Fruit fly (Drosophila melanogaster) whole organism, embryonic: ENCODE measurements around the gene Snapin.

Source experiments
- Atf6 ChIP-seq: fragments of 200-800 bp; sonication (Bioruptor generic); IDR thresholded peaks from 2 replicates; pipeline ENCODE4 v1.3.6; 2022; ENCODE audit warnings: missing biosample characterization, missing genetic modification characterization
- BtbVII ChIP-seq: fragments of 200-800 bp; sonication (Bioruptor generic); optimal IDR thresholded peaks from 3 replicates; lab custom pipeline; 2017; ENCODE audit warnings: missing biosample characterization, mild to moderate bottlenecking, missing genetic modification characterization
- CG10267 ChIP-seq: fragments of 200-800 bp; sonication (Bioruptor generic); optimal IDR thresholded peaks from 2 replicates; lab custom pipeline; 2018; ENCODE audit warnings: missing biosample characterization, mild to moderate bottlenecking, missing genetic modification characterization, moderate library complexity
- CG11085 ChIP-seq: fragments of 200-800 bp; sonication (Bioruptor generic); IDR thresholded peaks from 2 replicates; pipeline ENCODE4 v1.3.6; 2022; ENCODE audit warnings: missing biosample characterization, missing genetic modification characterization
- CG11695 ChIP-seq: fragments of 200-800 bp; sonication (Bioruptor generic); IDR thresholded peaks from 3 replicates; pipeline ENCODE4 v1.3.6; 2022; ENCODE audit warnings: missing biosample characterization, missing genetic modification characterization
- CG11696 ChIP-seq: fragments of 200-800 bp; sonication (Bioruptor generic); IDR thresholded peaks from 2 replicates; pipeline ENCODE4 v1.3.6; 2022; ENCODE audit warnings: missing biosample characterization, missing genetic modification characterization
- CG12155 ChIP-seq: fragments of 200-800 bp; sonication (Bioruptor generic); optimal IDR thresholded peaks from 3 replicates; lab custom pipeline; 2016; ENCODE audit warnings: missing biosample characterization, missing genetic modification characterization
- CG14667 ChIP-seq: fragments of 200-800 bp; sonication (Bioruptor generic); IDR thresholded peaks from 2 replicates; pipeline ENCODE4 v1.3.6; 2022; ENCODE audit warnings: missing biosample characterization, missing genetic modification characterization
- CG14710 ChIP-seq: fragments of 200-800 bp; sonication (Bioruptor generic); optimal IDR thresholded peaks from 3 replicates; lab custom pipeline; 2019; ENCODE audit warnings: missing biosample characterization, mild to moderate bottlenecking, missing genetic modification characterization, moderate library complexity
- CG17361 ChIP-seq: fragments of 200-800 bp; sonication (Bioruptor generic); IDR thresholded peaks from 3 replicates; pipeline ENCODE4 v1.3.6; 2022; ENCODE audit warnings: missing biosample characterization, missing genetic modification characterization
- CG17912 ChIP-seq: fragments of 200-800 bp; sonication (Bioruptor generic); optimal IDR thresholded peaks from 2 replicates; lab custom pipeline; 2018; ENCODE audit warnings: missing biosample characterization, mild to moderate bottlenecking, missing genetic modification characterization
- CG2199 ChIP-seq: fragments of 200-800 bp; sonication (Bioruptor generic); IDR thresholded peaks from 3 replicates; pipeline ENCODE4 v1.3.6; 2022; ENCODE audit warnings: missing biosample characterization, missing genetic modification characterization
- CG2889 ChIP-seq: fragments of 200-800 bp; sonication (Bioruptor generic); IDR thresholded peaks from 3 replicates; pipeline ENCODE4 v1.3.6; 2022; ENCODE audit warnings: missing biosample characterization, missing genetic modification characterization
- CG3838 ChIP-seq: fragments of 200-800 bp; sonication (Bioruptor generic); optimal IDR thresholded peaks from 3 replicates; lab custom pipeline; 2016; ENCODE audit warnings: missing biosample characterization, missing genetic modification characterization
- CG42726 ChIP-seq: fragments of 200-800 bp; sonication (Bioruptor generic); IDR thresholded peaks from 2 replicates; pipeline ENCODE4 v1.3.6; 2022; ENCODE audit warnings: missing biosample characterization, missing genetic modification characterization; ENCODE audit not compliant: partially characterized antibody
- CG4282 ChIP-seq: fragments of 200-800 bp; sonication (Bioruptor generic); optimal IDR thresholded peaks from 2 replicates; lab custom pipeline; 2016; ENCODE audit warnings: missing biosample characterization, missing genetic modification characterization
- CG4820 ChIP-seq: fragments of 200-800 bp; sonication (Bioruptor generic); optimal IDR thresholded peaks from 3 replicates; lab custom pipeline; 2016; ENCODE audit warnings: missing biosample characterization, missing genetic modification characterization
- CG6765 ChIP-seq: fragments of 200-800 bp; sonication (Bioruptor generic); optimal IDR thresholded peaks from 3 replicates; lab custom pipeline; 2017; ENCODE audit warnings: missing biosample characterization, mild to moderate bottlenecking, missing genetic modification characterization
- CG8089 ChIP-seq: fragments of 200-800 bp; sonication (Bioruptor generic); optimal IDR thresholded peaks from 3 replicates; lab custom pipeline; 2016; ENCODE audit warnings: missing biosample characterization, missing genetic modification characterization
- CTCF ChIP-seq: fragments of 200-800 bp; sonication (Bioruptor generic); optimal IDR thresholded peaks from 2 replicates; lab custom pipeline; 2017; ENCODE audit warnings: missing biosample characterization, mild to moderate bottlenecking, missing genetic modification characterization, moderate library complexity
- Doc3 ChIP-seq: fragments of 200-800 bp; sonication (Bioruptor generic); IDR thresholded peaks from 3 replicates; pipeline ENCODE4 v1.3.6; 2022; ENCODE audit warnings: missing biosample characterization, missing genetic modification characterization; ENCODE audit not compliant: partially characterized antibody
- Hr78 ChIP-seq, 2 experiments: fragments of 200-800 bp in 1 of 2; fragments of >200 bp in 1 of 2; sonication (Bioruptor generic) in 1 of 2; optimal IDR thresholded peaks; 2 replicates each; lab custom pipeline; 2017 to 2019; ENCODE audit warnings: missing biosample characterization in 2 of 2, missing genetic modification characterization in 2 of 2, mild to moderate bottlenecking in 1 of 2, moderate library complexity in 1 of 2
- Mad ChIP-seq: fragments of 200-800 bp; sonication (Bioruptor generic); optimal IDR thresholded peaks from 2 replicates; lab custom pipeline; 2016; ENCODE audit warnings: missing biosample characterization, missing genetic modification characterization
- Max ChIP-seq: fragments of 200-800 bp; sonication (Bioruptor generic); optimal IDR thresholded peaks from 2 replicates; lab custom pipeline; 2016; ENCODE audit warnings: missing biosample characterization, mild to moderate bottlenecking, missing genetic modification characterization
- Pdp1 ChIP-seq, 2 experiments: fragments of 200-800 bp; sonication (Bioruptor generic); optimal IDR thresholded peaks; 3 replicates each; lab custom pipeline; 2016; ENCODE audit warnings: missing biosample characterization in 2 of 2, missing genetic modification characterization in 2 of 2, mild to moderate bottlenecking in 1 of 2, moderate library complexity in 1 of 2
- Stat92E ChIP-seq, 3 experiments: fragments of >200 bp in 2 of 3; fragments of 200-800 bp in 1 of 3; sonication (Bioruptor generic) in 1 of 3; optimal IDR thresholded peaks; 2 replicates each; lab custom pipeline; 2017 to 2019; ENCODE audit warnings: missing biosample characterization in 3 of 3, missing genetic modification characterization in 3 of 3, mild to moderate bottlenecking in 1 of 3, moderate library complexity in 1 of 3
- Tbp ChIP-seq: fragments of >200 bp; optimal IDR thresholded peaks from 2 replicates; lab custom pipeline; 2018; ENCODE audit warnings: missing biosample characterization, missing genetic modification characterization
- ac ChIP-seq: fragments of 200-800 bp; sonication (Bioruptor generic); optimal IDR thresholded peaks from 3 replicates; lab custom pipeline; 2017; ENCODE audit warnings: missing biosample characterization, mild to moderate bottlenecking, missing genetic modification characterization
- ara ChIP-seq: fragments of 200-800 bp; sonication (Bioruptor generic); IDR thresholded peaks from 2 replicates; pipeline ENCODE4 v1.3.6; 2022; ENCODE audit warnings: missing biosample characterization, missing genetic modification characterization
- ase ChIP-seq: fragments of 200-800 bp; sonication (Bioruptor generic); IDR thresholded peaks from 3 replicates; pipeline ENCODE4 v1.3.6; 2022; ENCODE audit warnings: missing biosample characterization, missing genetic modification characterization
- ash1 ChIP-seq: fragments of 200-800 bp; sonication (Bioruptor generic); optimal IDR thresholded peaks from 2 replicates; lab custom pipeline; 2018; ENCODE audit warnings: missing biosample characterization, mild to moderate bottlenecking, missing genetic modification characterization
- bab2 ChIP-seq: fragments of 200-800 bp; sonication (Bioruptor generic); optimal IDR thresholded peaks from 2 replicates; lab custom pipeline; 2016; ENCODE audit warnings: missing biosample characterization, missing genetic modification characterization
- crc ChIP-seq: fragments of 200-800 bp; sonication (Bioruptor generic); optimal IDR thresholded peaks from 2 replicates; lab custom pipeline; 2016; ENCODE audit warnings: missing biosample characterization, missing genetic modification characterization
- danr ChIP-seq: fragments of 200-800 bp; sonication (Bioruptor generic); IDR thresholded peaks from 2 replicates; pipeline ENCODE4 v1.3.6; 2022; ENCODE audit warnings: missing biosample characterization, missing genetic modification characterization
- en ChIP-seq: fragments of 200-800 bp; sonication (Bioruptor generic); optimal IDR thresholded peaks from 2 replicates; lab custom pipeline; 2016; ENCODE audit warnings: missing biosample characterization, missing genetic modification characterization
- gcm ChIP-seq: fragments of 200-800 bp; sonication (Bioruptor generic); optimal IDR thresholded peaks from 2 replicates; lab custom pipeline; 2019; ENCODE audit warnings: missing biosample characterization, mild to moderate bottlenecking, missing genetic modification characterization, moderate library complexity
- h ChIP-seq: fragments of >200 bp; optimal IDR thresholded peaks from 2 replicates; lab custom pipeline; 2017
- ind ChIP-seq: fragments of 200-800 bp; sonication (Bioruptor generic); optimal IDR thresholded peaks from 3 replicates; lab custom pipeline; 2016; ENCODE audit warnings: missing biosample characterization, missing genetic modification characterization
- mld ChIP-seq: fragments of 200-800 bp; sonication (Bioruptor generic); IDR thresholded peaks from 3 replicates; pipeline ENCODE4 v1.3.6; 2022; ENCODE audit warnings: missing biosample characterization, missing genetic modification characterization; ENCODE audit not compliant: partially characterized antibody
- nerfin-1 ChIP-seq: fragments of 200-800 bp; sonication (Bioruptor generic); optimal IDR thresholded peaks from 3 replicates; lab custom pipeline; 2019; ENCODE audit warnings: missing biosample characterization, mild to moderate bottlenecking, missing genetic modification characterization, moderate library complexity
- onecut ChIP-seq: fragments of 200-800 bp; sonication (Bioruptor generic); IDR thresholded peaks from 2 replicates; pipeline ENCODE4 v1.3.6; 2022; ENCODE audit warnings: missing biosample characterization, missing genetic modification characterization
- pfk ChIP-seq: fragments of 200-800 bp; sonication (Bioruptor generic); optimal IDR thresholded peaks from 2 replicates; lab custom pipeline; 2018; ENCODE audit warnings: missing biosample characterization, mild to moderate bottlenecking, missing genetic modification characterization, moderate library complexity
- pho ChIP-seq: fragments of 200-800 bp; sonication (Bioruptor generic); optimal IDR thresholded peaks from 2 replicates; lab custom pipeline; 2016; ENCODE audit warnings: missing biosample characterization, missing genetic modification characterization
- ranshi ChIP-seq: fragments of 200-800 bp; sonication (Bioruptor generic); IDR thresholded peaks from 2 replicates; pipeline ENCODE4 v1.3.6; 2022; ENCODE audit warnings: missing biosample characterization, missing genetic modification characterization
- sens ChIP-seq: fragments of 200-800 bp; sonication (Bioruptor generic); peaks from one replicate; lab custom pipeline; 2016; ENCODE audit warnings: missing biosample characterization, missing genetic modification characterization
- seq ChIP-seq: fragments of 200-800 bp; sonication (Bioruptor generic); IDR thresholded peaks from 2 replicates; pipeline ENCODE4 v1.3.6; 2022; ENCODE audit warnings: missing biosample characterization, missing genetic modification characterization
- sna ChIP-seq: fragments of 200-800 bp; sonication (Bioruptor generic); IDR thresholded peaks from 2 replicates; pipeline ENCODE4 v1.3.6; 2022; ENCODE audit warnings: missing biosample characterization, missing genetic modification characterization; ENCODE audit not compliant: partially characterized antibody
- tin ChIP-seq: fragments of 200-800 bp; sonication (Bioruptor generic); optimal IDR thresholded peaks from 3 replicates; lab custom pipeline; 2016; ENCODE audit warnings: missing biosample characterization, missing genetic modification characterization
- usp ChIP-seq: fragments of >200 bp; optimal IDR thresholded peaks from 2 replicates; lab custom pipeline; 2017; ENCODE audit warnings: missing biosample characterization, missing genetic modification characterization
- z ChIP-seq: fragments of 200-800 bp; sonication (Bioruptor generic); IDR thresholded peaks from 3 replicates; pipeline ENCODE4 v1.3.6; 2022; ENCODE audit warnings: missing biosample characterization, missing genetic modification characterization
- zen2 ChIP-seq: fragments of 200-800 bp; sonication (Bioruptor generic); IDR thresholded peaks from 3 replicates; pipeline ENCODE4 v1.3.6; 2022; ENCODE audit warnings: missing biosample characterization, missing genetic modification characterization; ENCODE audit not compliant: partially characterized antibody

Gene Snapin

dm6 chr2L:2750337-2751084, 9.0 kb downstream of the Snapin start (continued):
- TF ChIP-seq ranshi (no peak), danr (GFP tag; lab: Robert Waterston, UW) (no peak), Doc3 (no peak), Stat92E (GFP tag; optimal IDR thresholded peaks at IDR 0.05; lab: Kevin White, UChicago) (peak in 1 of 3 experiments; percentile 37), CG10267 (tag; lab: Kevin White, UChicago) (peak; percentile 79), CG14710 (peak; percentile 65), seq (GFP tag; lab: Robert Waterston, UW) (no peak), sens (peak; percentile 94), sna (GFP tag; lab: Robert Waterston, UW) (no peak), ara (GFP tag; lab: Robert Waterston, UW) (no peak), Tbp (no peak), CG11696 (no peak), ash1 (peak; percentile 62), en (GFP tag; lab: Kevin White, UChicago) (peak; percentile 50), pho (GFP tag; lab: Kevin White, UChicago) (peak; percentile 63), zen2 (GFP tag; lab: Robert Waterston, UW) (no peak), Max (GFP tag; lab: Kevin White, UChicago) (peak; percentile 50), ind (GFP tag; lab: Kevin White, UChicago) (peak; percentile 89), mld (GFP tag; lab: Robert Waterston, UW) (no peak), Atf6 (no peak), CG11695 (GFP tag; lab: Robert Waterston, UW) (no peak), usp (GFP tag; lab: Kevin White, UChicago) (no peak), Mad (no peak), nerfin-1 (peak; percentile 46), CG12155 (GFP tag; lab: Kevin White, UChicago) (peak; percentile 74), h (lab: Kevin White, UChicago) (no peak), CG17361 (no peak), bab2 (peak; percentile 82), ac (GFP tag; lab: Kevin White, UChicago) (peak; percentile 31), Pdp1 (GFP tag; optimal IDR thresholded peaks at IDR 0.05; lab: Kevin White, UChicago) (peak; percentile 84 to 98), CG3838 (GFP tag; lab: Kevin White, UChicago) (peak; percentile 71), CG14667 (GFP tag; lab: Robert Waterston, UW) (no peak), CG8089 (GFP tag; lab: Kevin White, UChicago) (peak; percentile 73), BtbVII (GFP tag; lab: Kevin White, UChicago) (peak; percentile 88), CG2199 (GFP tag; lab: Robert Waterston, UW) (no peak), onecut (peak; percentile 70), crc (GFP tag; lab: Kevin White, UChicago) (peak; percentile 83), CG4820 (peak; percentile 73), CTCF (GFP tag; lab: Kevin White, UChicago) (no peak), CG6765 (GFP tag; lab: Kevin White, UChicago) (peak; percentile 68), ase (GFP tag; lab: Robert Waterston, UW) (no peak), CG4282 (GFP tag; lab: Kevin White, UChicago) (peak; percentile 60), CG42726 (GFP tag; lab: Robert Waterston, UW) (no peak), Hr78 (GFP tag; optimal IDR thresholded peaks at IDR 0.05; lab: Kevin White, UChicago) (peak in 1 of 2 experiments; percentile 49), tin (GFP tag; lab: Kevin White, UChicago) (peak; percentile 58), pfk (GFP tag; lab: Kevin White, UChicago) (peak; percentile 9), CG2889 (GFP tag; lab: Robert Waterston, UW) (no peak), gcm (GFP tag; lab: Kevin White, UChicago) (peak; percentile 34), CG17912 (no peak), z (GFP tag; lab: Robert Waterston, UW) (no peak), CG11085 (GFP tag; lab: Robert Waterston, UW) (no peak)
